Fruit fly (Drosophila melanogaster) whole organism, adult: ENCODE data around the gene Miga.
A peak's percentile ranks its signal among the peaks of the same experiment; 100 is the strongest.

Experiments
- CG11617 ChIP-seq: fragments of 200-800 bp; sonication (Bioruptor generic); optimal IDR thresholded peaks from 2 replicates; lab custom pipeline; 2017; ENCODE audit warnings: mild to moderate bottlenecking, missing biosample characterization, missing genetic modification reagents, missing genetic modification characterization
- CG12768 ChIP-seq: fragments of 200-800 bp; sonication (Bioruptor generic); optimal IDR thresholded peaks from 2 replicates; lab custom pipeline; 2017; ENCODE audit warnings: missing biosample characterization, missing genetic modification characterization, mild to moderate bottlenecking, moderate library complexity, missing genetic modification reagents
- CG14711 ChIP-seq: fragments of 200-800 bp; sonication (Bioruptor generic); optimal IDR thresholded peaks from 2 replicates; lab custom pipeline; 2018; ENCODE audit warnings: missing biosample characterization, mild to moderate bottlenecking, missing genetic modification characterization, moderate library complexity
- CG1620 ChIP-seq: fragments of 200-800 bp; sonication (Bioruptor generic); optimal IDR thresholded peaks from 2 replicates; lab custom pipeline; 2016; ENCODE audit warnings: missing biosample characterization, missing genetic modification characterization
- CG33017 ChIP-seq: fragments of 200-800 bp; sonication (Bioruptor generic); optimal IDR thresholded peaks from 2 replicates; lab custom pipeline; 2018; ENCODE audit warnings: missing biosample characterization, mild to moderate bottlenecking, missing genetic modification characterization, moderate library complexity
- CG5204 ChIP-seq: fragments of 200-800 bp; sonication (Bioruptor generic); optimal IDR thresholded peaks from 2 replicates; lab custom pipeline; 2016; ENCODE audit warnings: missing biosample characterization, missing genetic modification characterization
- CG7045 ChIP-seq: fragments of 200-800 bp; sonication (Bioruptor generic); optimal IDR thresholded peaks from 2 replicates; lab custom pipeline; 2017; ENCODE audit warnings: missing biosample characterization, mild to moderate bottlenecking, missing genetic modification characterization
- CG7101 ChIP-seq: fragments of 200-800 bp; sonication (Bioruptor generic); optimal IDR thresholded peaks from 2 replicates; lab custom pipeline; 2018; ENCODE audit warnings: missing biosample characterization, mild to moderate bottlenecking, missing genetic modification characterization, moderate library complexity
- Clk ChIP-seq: fragments of 200-800 bp; sonication (Bioruptor generic); optimal IDR thresholded peaks from 2 replicates; lab custom pipeline; 2017; ENCODE audit warnings: missing biosample characterization, missing genetic modification characterization
- Crg-1 ChIP-seq: fragments of 200-800 bp; sonication (Bioruptor generic); optimal IDR thresholded peaks from 2 replicates; lab custom pipeline; 2016; ENCODE audit warnings: missing biosample characterization, missing genetic modification characterization
- Hr96 ChIP-seq: fragments of 200-800 bp; sonication (Bioruptor generic); optimal IDR thresholded peaks from 2 replicates; lab custom pipeline; 2016; ENCODE audit warnings: missing biosample characterization, missing genetic modification characterization
- Mnt ChIP-seq: fragments of 200-800 bp; sonication (Bioruptor generic); optimal IDR thresholded peaks from 2 replicates; lab custom pipeline; 2016; ENCODE audit warnings: missing biosample characterization, mild to moderate bottlenecking, missing genetic modification characterization
- bab1 ChIP-seq: fragments of 200-800 bp; sonication (Bioruptor generic); optimal IDR thresholded peaks from 3 replicates; lab custom pipeline; 2019; ENCODE audit warnings: missing biosample characterization, mild to moderate bottlenecking, missing genetic modification characterization, moderate library complexity
- cic ChIP-seq: fragments of 200-800 bp; sonication (Bioruptor generic); optimal IDR thresholded peaks from 2 replicates; lab custom pipeline; 2017; ENCODE audit warnings: missing biosample characterization, mild to moderate bottlenecking, missing genetic modification characterization, moderate library complexity
- cnc ChIP-seq, 2 experiments: fragments of >200 bp; optimal IDR thresholded peaks; 2 replicates each; lab custom pipeline; 2017
- kay ChIP-seq: fragments of 200-800 bp; sonication (Bioruptor generic); peaks from one replicate; lab custom pipeline; 2016; ENCODE audit warnings: missing biosample characterization, missing genetic modification characterization, borderline replicate concordance
- ovo ChIP-seq: fragments of 200-800 bp; sonication (Bioruptor generic); optimal IDR thresholded peaks from 2 replicates; lab custom pipeline; 2016; ENCODE audit warnings: missing biosample characterization, missing genetic modification characterization
- pad ChIP-seq: fragments of 200-800 bp; sonication (Bioruptor generic); optimal IDR thresholded peaks from 3 replicates; lab custom pipeline; 2017; ENCODE audit warnings: missing biosample characterization, missing genetic modification characterization, mild to moderate bottlenecking, moderate library complexity, missing genetic modification reagents
- tj ChIP-seq: fragments of 200-800 bp; sonication (Bioruptor generic); optimal IDR thresholded peaks from 3 replicates; lab custom pipeline; 2017; ENCODE audit warnings: missing biosample characterization, mild to moderate bottlenecking, missing genetic modification characterization, moderate library complexity
- toe ChIP-seq: fragments of 200-800 bp; sonication (Bioruptor generic); optimal IDR thresholded peaks from 2 replicates; lab custom pipeline; 2016; ENCODE audit warnings: missing biosample characterization, missing genetic modification characterization

Gene Miga

dm6 chrX:8460686-8461085 lies 23.1 kb upstream of the Miga start, which contains the start of gene CG15347:
Gene CG15347 (minus strand): TSS chrX:8460898.
- no peak for TF ChIP-seq ovo (GFP tag; lab: Kevin White, UChicago)
- TF ChIP-seq CG7101 (tag; lab: Kevin White, UChicago) = no peak
- peak; percentile 2 for TF ChIP-seq Crg-1
- TF ChIP-seq Mnt (GFP tag; lab: Kevin White, UChicago) = peak; percentile 6
- peak; percentile 2 for TF ChIP-seq cic (GFP tag; lab: Kevin White, UChicago)
- no peak for TF ChIP-seq CG14711
- TF ChIP-seq pad (GFP tag; lab: Kevin White, UChicago) = no peak
- TF ChIP-seq CG1620 = no peak

dm6 chrX:8460232-8460631 lies 22.6 kb upstream of the Miga start:
- TF ChIP-seq ovo (GFP tag; lab: Kevin White, UChicago) (no peak), CG1620 (no peak), Hr96 (no peak), toe (GFP tag; lab: Kevin White, UChicago) (no peak), kay (peak; percentile 34)

- TF ChIP-seq bab1 (GFP tag; lab: Kevin White, UChicago) (no peak), CG5204 (no peak), tj (GFP tag; lab: Kevin White, UChicago) (no peak), CG1620 (no peak), CG11617 (GFP tag; lab: Kevin White, UChicago) (no peak), ovo (GFP tag; lab: Kevin White, UChicago) (no peak), pad (GFP tag; lab: Kevin White, UChicago) (no peak), CG7045 (no peak), kay (no peak)
Observed at dm6 chrX:8459452-8460040, 21.9 kb upstream of the Miga start.

dm6 chrX:8457532-8457931 lies 19.9 kb upstream of the Miga start, which contains the start of gene CG32713:
Gene CG32713 (minus strand): TSS chrX:8457632.
- TF ChIP-seq Hr96 (no peak), kay (no peak), Crg-1 (no peak), Clk (GFP tag; lab: Kevin White, UChicago) (no peak), bab1 (GFP tag; lab: Kevin White, UChicago) (no peak), CG33017 (tag; lab: Kevin White, UChicago) (no peak), CG12768 (GFP tag; lab: Kevin White, UChicago) (no peak), ovo (GFP tag; lab: Kevin White, UChicago) (no peak), CG1620 (no peak), pad (GFP tag; lab: Kevin White, UChicago) (no peak), toe (GFP tag; lab: Kevin White, UChicago) (no peak), CG11617 (GFP tag; lab: Kevin White, UChicago) (no peak), CG7101 (tag; lab: Kevin White, UChicago) (no peak), CG14711 (no peak), cic (GFP tag; lab: Kevin White, UChicago) (no peak), CG5204 (no peak), tj (GFP tag; lab: Kevin White, UChicago) (no peak), cnc (optimal IDR thresholded peaks at IDR 0.05; lab: Kevin White, UChicago) (no peak), Mnt (GFP tag; lab: Kevin White, UChicago) (no peak)

dm6 chrX:8455019-8455555 lies 17.5 kb upstream of the Miga start, which contains the start of gene org-1:
Gene org-1 (minus strand): TSS chrX:8455069.
- TF ChIP-seq CG14711 = peak; percentile 49
- no peak for TF ChIP-seq CG12768 (GFP tag; lab: Kevin White, UChicago)
- TF ChIP-seq CG1620 = peak; percentile 55
- TF ChIP-seq pad (GFP tag; lab: Kevin White, UChicago) = peak; percentile 15
- peak; percentile 82 for TF ChIP-seq bab1 (GFP tag; lab: Kevin White, UChicago)
- TF ChIP-seq CG7101 (tag; lab: Kevin White, UChicago) = peak; percentile 52
- no peak for TF ChIP-seq kay
- TF ChIP-seq Crg-1 = no peak

dm6 chrX:8452163-8452562 lies 14.5 kb upstream of the Miga start:
- no peak for TF ChIP-seq CG7101 (tag; lab: Kevin White, UChicago)
- no peak for TF ChIP-seq CG11617 (GFP tag; lab: Kevin White, UChicago)

- no peak for TF ChIP-seq CG14711
- TF ChIP-seq CG7045 = no peak
- TF ChIP-seq tj (GFP tag; lab: Kevin White, UChicago) = no peak
- TF ChIP-seq pad (GFP tag; lab: Kevin White, UChicago) = no peak
- TF ChIP-seq ovo (GFP tag; lab: Kevin White, UChicago) = no peak
- no peak for TF ChIP-seq CG12768 (GFP tag; lab: Kevin White, UChicago)
- no peak for TF ChIP-seq kay
- TF ChIP-seq cic (GFP tag; lab: Kevin White, UChicago) = no peak
Observed at dm6 chrX:8450214-8450904, 12.7 kb upstream of the Miga start.
